Worm (Caenorhabditis elegans) whole organism, L3 larva: ENCODE data around the gene F56C9.8.

ENCODE experiments used
- ceh-16 ChIP-seq: sonication (generic microtip); optimal IDR thresholded peaks from 2 replicates; lab custom pipeline; 2017; ENCODE audit warnings: missing biosample characterization, missing genetic modification characterization
- ceh-82 ChIP-seq: fragments of 150-350 bp; optimal IDR thresholded peaks from 2 replicates; lab custom pipeline; 2014; ENCODE audit warnings: missing biosample characterization, missing genetic modification characterization
- egl-27 ChIP-seq: sonication (generic microtip); optimal IDR thresholded peaks from 4 replicates; lab custom pipeline; 2017; ENCODE audit warnings: missing biosample characterization, missing genetic modification reagents, missing genetic modification characterization
- elt-2 ChIP-seq: sonication (generic microtip); optimal IDR thresholded peaks from 2 replicates; lab custom pipeline; 2016; ENCODE audit warnings: missing genetic modification reagents, mild to moderate bottlenecking, missing genetic modification characterization, missing compliant biosample characterization
- fkh-10 ChIP-seq: sonication (generic microtip); optimal IDR thresholded peaks from 2 replicates; lab custom pipeline; 2017; ENCODE audit warnings: missing biosample characterization, missing genetic modification reagents, missing genetic modification characterization
- fos-1 ChIP-seq: fragments of 150-350 bp; optimal IDR thresholded peaks from 2 replicates; lab custom pipeline; 2014; ENCODE audit warnings: missing biosample characterization, missing genetic modification characterization
- nfya-1 ChIP-seq: sonication (generic microtip); optimal IDR thresholded peaks from 2 replicates; lab custom pipeline; 2017; ENCODE audit warnings: missing genetic modification characterization, mild to moderate bottlenecking, missing compliant biosample characterization, antibody characterized with exemption, moderate library complexity; ENCODE audit not compliant: insufficient read depth
- pha-4 ChIP-seq: fragments of 150-350 bp; optimal IDR thresholded peaks from 2 replicates; lab custom pipeline; 2014; ENCODE audit warnings: missing biosample characterization, missing genetic modification reagents, missing genetic modification characterization
- skn-1 ChIP-seq: fragments of 150-350 bp; optimal IDR thresholded peaks from 2 replicates; lab custom pipeline; 2014; ENCODE audit warnings: missing biosample characterization, missing genetic modification characterization
- unc-62 ChIP-seq: fragments of 150-350 bp; sonication (generic microtip); optimal IDR thresholded peaks from 4 replicates; lab custom pipeline; 2014; ENCODE audit warnings: missing biosample characterization, missing genetic modification reagents, missing genetic modification characterization

- TF ChIP-seq unc-62 (no peak), fos-1 (no peak), fkh-10 (GFP tag; lab: Kevin White, UChicago) (no peak), skn-1 (tag; lab: Kevin White, UChicago) (no peak), elt-2 (tag; lab: Kevin White, UChicago) (no peak), egl-27 (tag; lab: Kevin White, UChicago) (no peak), ceh-82 (tag; lab: Kevin White, UChicago) (no peak), pha-4 (tag; lab: Kevin White, UChicago) (no peak), nfya-1 (tag; lab: Kevin White, UChicago) (no peak), ceh-16 (tag; lab: Kevin White, UChicago) (no peak)
Measured at ce11 chrIII:7290462-7290861, 28.8 kb downstream of the F56C9.8 start, which contains the start of gene algn-11.
